Worm (Caenorhabditis elegans) whole organism, midembryonic: ENCODE results near the gene slcr-46.3.
A peak's percentile ranks its signal among the peaks of the same experiment; 100 is the strongest.

Experiments
- cog-1 ChIP-seq: sonication (generic microtip); optimal IDR thresholded peaks from 2 replicates; lab custom pipeline; 2016; ENCODE audit warnings: missing genetic modification characterization, missing compliant biosample characterization
- flt-1 ChIP-seq: fragments of 200-800 bp; sonication (Bioruptor generic); IDR thresholded peaks from 2 replicates; pipeline ENCODE4 v1.3.6; 2022; ENCODE audit warnings: missing genetic modification characterization, missing compliant biosample characterization
- klf-2 ChIP-seq: fragments of 200-800 bp; sonication (Bioruptor generic); conservative IDR thresholded peaks from 2 replicates; pipeline ENCODE4 v1.3.6; 2022; ENCODE audit warnings: missing genetic modification reagents, missing genetic modification characterization, missing compliant biosample characterization
- ref-1 ChIP-seq: fragments of 200-800 bp; sonication (Bioruptor generic); conservative IDR thresholded peaks from 2 replicates; pipeline ENCODE4 v1.3.6; 2022; ENCODE audit warnings: missing genetic modification reagents, missing genetic modification characterization, missing compliant biosample characterization
- tab-1 ChIP-seq: fragments of 200-800 bp; sonication (Bioruptor generic); IDR thresholded peaks from 2 replicates; pipeline ENCODE4 v1.3.6; 2022; ENCODE audit warnings: missing genetic modification characterization, missing compliant biosample characterization
- ztf-29 ChIP-seq: fragments of 200-800 bp; sonication (Bioruptor generic); IDR thresholded peaks from 2 replicates; pipeline ENCODE4 v1.3.6; 2022; ENCODE audit warnings: missing genetic modification reagents, missing genetic modification characterization, missing compliant biosample characterization

DNA sequence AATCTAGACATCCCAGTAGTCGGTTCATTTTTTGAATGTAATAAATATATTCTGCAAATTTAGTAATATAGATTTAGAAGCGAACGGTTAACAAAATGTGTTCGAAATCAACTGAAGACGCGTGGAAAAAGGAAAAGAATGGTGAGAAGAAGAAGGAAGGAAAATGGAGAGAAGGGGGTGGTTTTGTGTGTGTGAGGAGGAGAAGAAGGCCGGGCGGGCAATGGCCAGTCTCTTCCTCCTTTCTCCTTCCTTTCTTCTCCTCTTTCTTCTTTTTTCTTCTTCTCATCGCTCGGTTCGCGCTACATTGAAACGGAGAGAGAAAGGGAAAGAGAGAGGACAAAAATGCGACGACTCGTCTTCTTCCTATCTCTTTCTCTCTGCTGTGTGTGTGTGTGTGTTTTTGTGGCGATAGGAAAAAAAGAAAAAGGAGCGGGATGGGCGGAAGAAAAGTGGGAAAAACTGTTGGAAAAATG, 31.8 kb downstream of the slcr-46.3 start, which contains the start of gene ztf-9:
- TF ChIP-seq klf-2 (GFP tag; lab: Robert Waterston, UW): no peak
- TF ChIP-seq cog-1: no peak
- TF ChIP-seq ref-1 (GFP tag; lab: Robert Waterston, UW): no peak
- TF ChIP-seq flt-1 (GFP tag; lab: Robert Waterston, UW): peak; percentile 50; the same call in 1 of the 2 replicates
- 0 out of 2 replicates have a peak, but pooled peaks have one; percentile 30 for TF ChIP-seq ztf-29
- TF ChIP-seq tab-1 (GFP tag; lab: Robert Waterston, UW): no peak
